Fruit fly (Drosophila melanogaster): ENCODE results near the gene to.

The to gene

dm6 chr3R:25193726-25194204 lies 46.2 kb upstream of the to start, which contains the start of gene lobo (continued):
- TF ChIP-seq bowl (GFP tag; IDR thresholded peaks at IDR 0.05) (no peak), Sry-δ (GFP tag; optimal IDR thresholded peaks at IDR 0.05) (peak; percentile 47), CG1792 (GFP tag; optimal IDR thresholded peaks at IDR 0.05) (no peak), onecut (GFP tag; IDR thresholded peaks at IDR 0.05) (no peak), HLH3B (GFP tag; IDR thresholded peaks at IDR 0.05) (no peak), C15 (GFP tag; IDR thresholded peaks at IDR 0.05) (no peak), tin (GFP tag; optimal IDR thresholded peaks at IDR 0.05) (peak; percentile 14), CG7839 (tag; optimal IDR thresholded peaks at IDR 0.05) (peak; percentile 50), CG31441 (GFP tag; IDR thresholded peaks at IDR 0.05) (no peak), peb (GFP tag; IDR thresholded peaks at IDR 0.05) (no peak), Kr (GFP tag; optimal IDR thresholded peaks at IDR 0.05) (no peak), Meics (GFP tag; optimal IDR thresholded peaks at IDR 0.05) (peak; percentile 76), Jarid2 (GFP tag; optimal IDR thresholded peaks at IDR 0.05) (peak; percentile 51), wek (GFP tag; optimal IDR thresholded peaks at IDR 0.05) (peak; percentile 18), odd (GFP tag; optimal IDR thresholded peaks at IDR 0.05) (no peak), maf-S (GFP tag; optimal IDR thresholded peaks at IDR 0.05) (peak; percentile 61), Hr3 (GFP tag; optimal IDR thresholded peaks at IDR 0.05) (peak; percentile 65), CG34422 (GFP tag; IDR thresholded peaks at IDR 0.05) (peak; percentile 68), ftz-f1 (GFP tag; optimal IDR thresholded peaks at IDR 0.05) (peak; percentile 10), Dad (GFP tag; optimal IDR thresholded peaks at IDR 0.05) (peak; percentile 30), CG6813 (GFP tag; optimal IDR thresholded peaks at IDR 0.05) (peak; percentile 29), HHEX (GFP tag; optimal IDR thresholded peaks at IDR 0.05) (peak; percentile 62), CG6683 (GFP tag; optimal IDR thresholded peaks at IDR 0.05) (peak; percentile 67), slp2 (GFP tag; optimal IDR thresholded peaks at IDR 0.05) (peak; percentile 59), CG15514 (GFP tag; optimal IDR thresholded peaks at IDR 0.05) (peak; percentile 43), tx (GFP tag; optimal IDR thresholded peaks at IDR 0.05) (peak; percentile 38), CG16779 (GFP tag; IDR thresholded peaks at IDR 0.05) (no peak), grn (GFP tag; optimal IDR thresholded peaks at IDR 0.05) (peak; percentile 53), CG11398 (GFP tag; optimal IDR thresholded peaks at IDR 0.05) (peak; percentile 60), CG4404 (GFP tag; IDR thresholded peaks at IDR 0.05) (peak; percentile 15; the same call in 1 of the 2 replicates), CG12391 (tag; optimal IDR thresholded peaks at IDR 0.05) (peak; percentile 77), phol (tag; optimal IDR thresholded peaks at IDR 0.05) (peak; percentile 75), CG16863 (GFP tag; optimal IDR thresholded peaks at IDR 0.05) (peak; percentile 0), seq (GFP tag; IDR thresholded peaks at IDR 0.05) (peak; percentile 48; the same call in 1 of the 2 replicates), crc (GFP tag; optimal IDR thresholded peaks at IDR 0.05) (peak; percentile 62), CG12219 (GFP tag; optimal IDR thresholded peaks at IDR 0.05) (peak; percentile 17), CG10147 (GFP tag; optimal IDR thresholded peaks at IDR 0.05) (peak; percentile 49), CkIIα-i1 (GFP tag; IDR thresholded peaks at IDR 0.05) (no peak), CG17912 (GFP tag; optimal IDR thresholded peaks at IDR 0.05) (peak; percentile 67), CG17361 (GFP tag; IDR thresholded peaks at IDR 0.05) (peak; percentile 53; the same call in 1 of the 3 replicates), MBD-R2 (GFP tag; IDR thresholded peaks at IDR 0.05) (peak; percentile 49), repo (GFP tag; optimal IDR thresholded peaks at IDR 0.05) (no peak), HmgZ (tag; optimal IDR thresholded peaks at IDR 0.05) (peak; percentile 80), CG13894 (tag; optimal IDR thresholded peaks at IDR 0.05) (peak; percentile 66), lab (GFP tag; optimal IDR thresholded peaks at IDR 0.05) (peak; percentile 67), mld (GFP tag; IDR thresholded peaks at IDR 0.05; ENCODE audit: partially characterized antibody) (no peak), CG2712 (tag; optimal IDR thresholded peaks at IDR 0.05) (peak; percentile 63), CG8478 (optimal IDR thresholded peaks at IDR 0.05) (peak; percentile 91), fu2 (GFP tag; optimal IDR thresholded peaks at IDR 0.05) (peak; percentile 59), Elba2 (GFP tag; optimal IDR thresholded peaks at IDR 0.05) (no peak), nerfin-2 (GFP tag; IDR thresholded peaks at IDR 0.05; ENCODE audit: partially characterized antibody) (no peak)

Measured in whole organism, embryonic.